Worm (Caenorhabditis elegans): ENCODE measurements around the gene mvb-12.

mvb-12 gene

DNA sequence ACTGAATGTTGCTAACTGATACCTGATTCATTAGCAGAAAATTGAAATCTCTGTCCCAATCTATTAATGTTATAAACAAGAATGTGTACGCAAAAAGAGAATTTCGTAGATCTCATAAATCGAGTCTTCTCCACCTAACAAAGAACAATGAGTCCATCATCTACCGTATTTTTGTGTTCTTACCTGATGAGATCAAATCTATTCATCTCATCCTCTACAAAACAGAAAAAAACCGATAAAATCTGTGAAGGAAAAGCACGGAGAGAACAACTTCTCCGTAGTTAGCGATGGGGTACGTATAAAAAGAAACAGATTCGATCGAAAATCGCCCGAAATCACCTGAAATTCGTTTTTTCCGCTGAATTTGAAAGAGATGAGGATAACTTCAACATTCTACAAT is 21.7 kb upstream of the mvb-12 start, which contains the start of gene C33H5.1:
Gene C33H5.1, plus strand, starts transcription at position 330 of the 400 bp plus-strand sequence.
- no peak for TF ChIP-seq ceh-14 (tag; optimal IDR thresholded peaks at IDR 0.05)
- TF ChIP-seq tbx-2 (tag; optimal IDR thresholded peaks at IDR 0.05), result no peak
- no peak for TF ChIP-seq ahr-1 (tag; optimal IDR thresholded peaks at IDR 0.05)
- no peak for TF ChIP-seq lin-11 (tag; optimal IDR thresholded peaks at IDR 0.05)
- TF ChIP-seq hlh-30 (tag; optimal IDR thresholded peaks at IDR 0.05; ENCODE audit: insufficient read depth), result no peak
- TF ChIP-seq ceh-19 (GFP tag; optimal IDR thresholded peaks at IDR 0.05), result no peak
- TF ChIP-seq ceh-18 (tag; optimal IDR thresholded peaks at IDR 0.05), result no peak

DNA sequence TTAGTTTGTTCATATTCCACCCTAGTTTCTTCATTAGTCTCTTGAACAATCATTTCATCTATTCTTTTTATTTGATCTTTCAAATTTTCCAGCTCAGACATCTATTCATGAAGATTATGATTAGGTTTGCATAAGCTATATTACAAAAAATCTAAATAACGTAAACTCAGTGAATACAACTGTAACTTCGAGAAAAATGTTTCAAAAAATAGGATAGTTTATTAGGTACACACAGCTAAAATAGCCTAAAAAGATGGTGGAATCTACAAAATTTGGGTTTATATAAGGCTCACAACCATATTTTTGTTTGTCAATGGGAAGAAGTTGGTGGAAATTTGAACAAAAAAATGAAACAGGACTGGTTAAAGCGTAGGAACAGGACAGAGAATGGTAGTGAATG is 17.6 kb upstream of the mvb-12 start, which contains the start of gene zgpa-1:
Gene zgpa-1, minus strand, starts transcription at position 101 of the 400 bp plus-strand sequence.
- TF ChIP-seq hlh-30 (tag; optimal IDR thresholded peaks at IDR 0.05; ENCODE audit: insufficient read depth), result no peak
- no peak for TF ChIP-seq dve-1 (tag; optimal IDR thresholded peaks at IDR 0.05)
- no peak for TF ChIP-seq tbx-7 (tag; optimal IDR thresholded peaks at IDR 0.05)
- no peak for TF ChIP-seq eyg-1 (tag; optimal IDR thresholded peaks at IDR 0.05)
- TF ChIP-seq ceh-48 (tag; optimal IDR thresholded peaks at IDR 0.05), result no peak
- TF ChIP-seq gmeb-2 (tag; optimal IDR thresholded peaks at IDR 0.05), result no peak
- TF ChIP-seq nfya-1 (tag; optimal IDR thresholded peaks at IDR 0.05), result no peak
- no peak for TF ChIP-seq unc-42 (tag; optimal IDR thresholded peaks at IDR 0.05)
- no peak for TF ChIP-seq nhr-232 (tag; optimal IDR thresholded peaks at IDR 0.05)
- no peak for TF ChIP-seq ceh-34 (tag; optimal IDR thresholded peaks at IDR 0.05)

DNA sequence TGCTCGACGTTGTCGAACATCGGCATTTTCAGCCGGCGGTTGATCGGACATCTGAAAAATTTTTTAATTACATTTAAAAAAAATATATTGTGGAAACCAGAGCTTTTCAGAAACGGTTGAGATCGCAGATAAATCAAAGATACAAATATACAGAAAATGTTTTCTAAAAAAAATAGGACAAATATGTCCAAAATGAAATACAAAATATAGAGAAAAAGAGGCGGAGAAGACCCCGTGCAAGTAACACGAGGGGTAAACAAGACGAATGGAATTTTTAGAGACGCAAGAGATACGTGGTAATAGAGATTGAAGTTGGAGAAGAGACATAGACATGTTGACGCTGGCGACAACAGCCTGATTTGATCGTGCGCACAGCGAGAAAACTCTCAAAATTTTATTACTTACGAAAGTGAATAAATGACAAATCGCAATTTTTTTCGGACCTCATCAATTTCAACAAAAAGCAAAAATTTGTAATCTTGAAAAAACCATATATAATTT is 14.6 kb upstream of the mvb-12 start, which contains the start of gene cdgs-1:
Gene cdgs-1, minus strand, starts transcription at position 51 of the 501 bp plus-strand sequence.
- no peak for TF ChIP-seq ceh-14 (tag; optimal IDR thresholded peaks at IDR 0.05)
- TF ChIP-seq hlh-30 (tag; optimal IDR thresholded peaks at IDR 0.05; ENCODE audit: insufficient read depth), result peak; percentile 68
- no peak for TF ChIP-seq tbx-2 (tag; optimal IDR thresholded peaks at IDR 0.05)
- TF ChIP-seq odd-2 (tag; optimal IDR thresholded peaks at IDR 0.05), result no peak
- no peak for TF ChIP-seq unc-55 (GFP tag; optimal IDR thresholded peaks at IDR 0.05)
- TF ChIP-seq pqm-1 (tag; optimal IDR thresholded peaks at IDR 0.05), result no peak
- TF ChIP-seq sox-4 (tag; optimal IDR thresholded peaks at IDR 0.05), result no peak
- no peak for TF ChIP-seq ceh-9 (tag; optimal IDR thresholded peaks at IDR 0.05)
- TF ChIP-seq lim-6 (tag; optimal IDR thresholded peaks at IDR 0.05), result no peak
- no peak for TF ChIP-seq unc-86 (tag; optimal IDR thresholded peaks at IDR 0.05)
- TF ChIP-seq hlh-15 (tag; optimal IDR thresholded peaks at IDR 0.05), result no peak
- no peak for TF ChIP-seq ceh-34 (tag; optimal IDR thresholded peaks at IDR 0.05)
- no peak for TF ChIP-seq nhr-11 (tag; optimal IDR thresholded peaks at IDR 0.05)
- no peak for TF ChIP-seq ceh-45 (GFP tag; IDR thresholded peaks at IDR 0.05)
- no peak for TF ChIP-seq eyg-1 (tag; optimal IDR thresholded peaks at IDR 0.05)
- TF ChIP-seq fkh-10 (GFP tag; optimal IDR thresholded peaks at IDR 0.05), result no peak
- TF ChIP-seq dmd-4 (tag; optimal IDR thresholded peaks at IDR 0.05; ENCODE audit: borderline replicate concordance), result no peak
- peak; percentile 78 for TF ChIP-seq unc-42 (tag; optimal IDR thresholded peaks at IDR 0.05)
- TF ChIP-seq pha-2 (tag; optimal IDR thresholded peaks at IDR 0.05), result no peak
- no peak for TF ChIP-seq sox-2 (GFP tag; IDR thresholded peaks at IDR 0.05)
- TF ChIP-seq nfya-1 (tag; optimal IDR thresholded peaks at IDR 0.05), result peak; percentile 31
- TF ChIP-seq ref-2 (tag; optimal IDR thresholded peaks at IDR 0.05), result no peak

DNA sequence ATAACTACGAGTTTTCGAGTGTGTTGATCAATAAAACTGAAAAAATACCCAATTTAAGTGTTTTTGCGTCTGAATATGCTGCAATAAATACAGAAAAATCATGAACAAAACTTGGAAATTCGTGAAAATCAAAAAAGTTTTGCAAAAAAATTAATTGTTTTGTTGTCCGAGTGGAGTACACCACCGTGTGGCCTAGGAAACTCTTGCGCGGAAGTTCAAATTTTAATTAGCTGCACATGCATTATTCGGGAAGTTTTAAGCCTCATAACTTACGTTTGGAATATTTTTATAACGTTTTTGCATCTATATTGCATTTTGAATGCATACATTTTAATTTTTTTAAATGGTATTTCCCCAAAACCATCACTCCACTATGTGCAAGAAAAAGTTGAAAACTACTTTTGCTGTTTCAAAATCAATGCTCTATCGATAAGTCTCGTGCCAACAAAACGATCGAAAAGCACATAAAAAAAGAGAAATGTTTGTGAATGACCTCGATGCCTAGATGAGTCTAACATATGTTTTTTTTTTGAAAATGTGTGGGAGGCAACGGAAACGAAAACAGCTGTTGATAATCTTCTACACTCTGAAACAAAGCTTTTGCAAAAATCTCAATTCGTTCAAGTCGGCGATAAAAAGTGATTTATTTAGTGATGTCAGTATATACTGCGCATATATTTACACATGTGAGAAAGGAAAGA is 13.8 kb upstream of the mvb-12 start:
- TF ChIP-seq unc-86 (tag; optimal IDR thresholded peaks at IDR 0.05), result no peak
- TF ChIP-seq ceh-34 (tag; optimal IDR thresholded peaks at IDR 0.05), result no peak
- no peak for TF ChIP-seq pqm-1 (tag; optimal IDR thresholded peaks at IDR 0.05)
- TF ChIP-seq ets-4 (tag; optimal IDR thresholded peaks at IDR 0.05), result peak; percentile 58
- no peak for TF ChIP-seq ref-2 (tag; optimal IDR thresholded peaks at IDR 0.05)
- TF ChIP-seq hlh-13 (GFP tag; optimal IDR thresholded peaks at IDR 0.05), result no peak
- TF ChIP-seq rnt-1 (tag; optimal IDR thresholded peaks at IDR 0.05), result no peak
- peak; percentile 49 for TF ChIP-seq ceh-2 (tag; optimal IDR thresholded peaks at IDR 0.05)
- no peak for TF ChIP-seq fkh-6 (tag; optimal IDR thresholded peaks at IDR 0.05)
- peak; percentile 21 for TF ChIP-seq tbx-2 (tag; optimal IDR thresholded peaks at IDR 0.05)
- TF ChIP-seq tbx-7 (tag; optimal IDR thresholded peaks at IDR 0.05), result peak; percentile 74
- TF ChIP-seq dve-1 (tag; optimal IDR thresholded peaks at IDR 0.05), result no peak
- no peak for TF ChIP-seq F13H6.1 (tag; optimal IDR thresholded peaks at IDR 0.05)
- no peak for TF ChIP-seq syd-9 (tag; optimal IDR thresholded peaks at IDR 0.05)
- no peak for TF ChIP-seq unc-3 (GFP tag; conservative IDR thresholded peaks at IDR 0.05)
- no peak for TF ChIP-seq unc-3 (tag; optimal IDR thresholded peaks at IDR 0.05)
- TF ChIP-seq ceh-24 (tag; optimal IDR thresholded peaks at IDR 0.05), result no peak
- peak; percentile 18 for TF ChIP-seq ceh-18 (tag; optimal IDR thresholded peaks at IDR 0.05)
- no peak for TF ChIP-seq pha-4 (tag; optimal IDR thresholded peaks at IDR 0.05)
- TF ChIP-seq ceh-22 (tag; optimal IDR thresholded peaks at IDR 0.05), result no peak
- no peak for TF ChIP-seq dmd-4 (tag; optimal IDR thresholded peaks at IDR 0.05; ENCODE audit: borderline replicate concordance)
- no peak for TF ChIP-seq pha-2 (tag; optimal IDR thresholded peaks at IDR 0.05)
- TF ChIP-seq hlh-30 (tag; optimal IDR thresholded peaks at IDR 0.05; ENCODE audit: insufficient read depth), result no peak
- no peak for TF ChIP-seq unc-42 (tag; optimal IDR thresholded peaks at IDR 0.05)
- TF ChIP-seq Y22D7AL.16 (tag; optimal IDR thresholded peaks at IDR 0.05), result no peak

Data from whole organism, late embryonic.